Fruit fly (Drosophila melanogaster) whole organism, embryonic: ENCODE data around the gene CG42488.

Experiments used
- Aef1 ChIP-seq: fragments of 200-800 bp; sonication (Bioruptor generic); IDR thresholded peaks from 3 replicates; pipeline ENCODE4 v1.3.6; 2022; ENCODE audit warnings: missing biosample characterization, missing genetic modification characterization
- CG1024 ChIP-seq: fragments of 200-800 bp; sonication (Bioruptor generic); IDR thresholded peaks from 2 replicates; pipeline ENCODE4 v1.3.6; 2022; ENCODE audit warnings: missing biosample characterization, missing genetic modification characterization
- CG10462 ChIP-seq: fragments of 200-800 bp; sonication (Bioruptor generic); optimal IDR thresholded peaks from 2 replicates; lab custom pipeline; 2016; ENCODE audit warnings: missing biosample characterization, missing genetic modification characterization
- CG11085 ChIP-seq: fragments of 200-800 bp; sonication (Bioruptor generic); IDR thresholded peaks from 2 replicates; pipeline ENCODE4 v1.3.6; 2022; ENCODE audit warnings: missing biosample characterization, missing genetic modification characterization
- CG11696 ChIP-seq: fragments of 200-800 bp; sonication (Bioruptor generic); IDR thresholded peaks from 2 replicates; pipeline ENCODE4 v1.3.6; 2022; ENCODE audit warnings: missing biosample characterization, missing genetic modification characterization
- CG12104 ChIP-seq: fragments of 200-800 bp; sonication (Bioruptor generic); optimal IDR thresholded peaks from 3 replicates; lab custom pipeline; 2016; ENCODE audit warnings: missing biosample characterization, missing genetic modification characterization
- CG12155 ChIP-seq: fragments of 200-800 bp; sonication (Bioruptor generic); optimal IDR thresholded peaks from 3 replicates; lab custom pipeline; 2016; ENCODE audit warnings: missing biosample characterization, missing genetic modification characterization
- CG12219 ChIP-seq: fragments of 200-800 bp; sonication (Bioruptor generic); optimal IDR thresholded peaks from 3 replicates; lab custom pipeline; 2018; ENCODE audit warnings: missing biosample characterization, mild to moderate bottlenecking, missing genetic modification characterization
- CG13624 ChIP-seq: fragments of 200-800 bp; sonication (Bioruptor generic); optimal IDR thresholded peaks from 2 replicates; lab custom pipeline; 2016; ENCODE audit warnings: missing biosample characterization, missing genetic modification characterization
- CG14050 ChIP-seq: fragments of 200-800 bp; sonication (Bioruptor generic); IDR thresholded peaks from 3 replicates; pipeline ENCODE4 v1.3.6; 2022; ENCODE audit warnings: missing biosample characterization, missing genetic modification characterization
- CG1832 ChIP-seq: fragments of 200-800 bp; sonication (Bioruptor generic); optimal IDR thresholded peaks from 2 replicates; lab custom pipeline; 2017; ENCODE audit warnings: missing biosample characterization, mild to moderate bottlenecking, missing genetic modification characterization, inconsistent platforms
- CG32532 ChIP-seq: fragments of 200-800 bp; sonication (Bioruptor generic); IDR thresholded peaks from 2 replicates; pipeline ENCODE4 v1.3.6; 2022; ENCODE audit warnings: missing biosample characterization, missing genetic modification characterization
- CG32767 ChIP-seq: fragments of 200-800 bp; sonication (Bioruptor generic); IDR thresholded peaks from 2 replicates; pipeline ENCODE4 v1.3.6; 2022; ENCODE audit warnings: missing biosample characterization, missing genetic modification characterization
- CG3281 ChIP-seq: fragments of 200-800 bp; sonication (Bioruptor generic); optimal IDR thresholded peaks from 3 replicates; lab custom pipeline; 2017; ENCODE audit warnings: missing biosample characterization, mild to moderate bottlenecking, missing genetic modification characterization
- CG3726 ChIP-seq: fragments of 200-800 bp; sonication (Bioruptor generic); IDR thresholded peaks from 3 replicates; pipeline ENCODE4, ENCODE4 v1.3.6; 2022; ENCODE audit warnings: missing biosample characterization, missing genetic modification characterization
- CG4328 ChIP-seq: fragments of 200-800 bp; sonication (Bioruptor generic); optimal IDR thresholded peaks from 3 replicates; lab custom pipeline; 2017; ENCODE audit warnings: missing biosample characterization, missing genetic modification reagents, missing genetic modification characterization
- CG7357 ChIP-seq: fragments of 200-800 bp; sonication (Bioruptor generic); IDR thresholded peaks from 3 replicates; pipeline ENCODE4 v1.3.6; 2022; ENCODE audit warnings: missing biosample characterization, missing genetic modification characterization
- CG7839 ChIP-seq: fragments of 200-800 bp; sonication (Bioruptor generic); optimal IDR thresholded peaks from 3 replicates; lab custom pipeline; 2018; ENCODE audit warnings: missing biosample characterization, mild to moderate bottlenecking, missing genetic modification characterization, moderate library complexity
- CG8924 ChIP-seq: fragments of 200-800 bp; optimal IDR thresholded peaks from 3 replicates; lab custom pipeline; 2019; ENCODE audit warnings: missing biosample characterization, mild to moderate bottlenecking, missing genetic modification characterization, moderate library complexity
- CkIIα-i1 ChIP-seq: fragments of 200-800 bp; sonication (Bioruptor generic); IDR thresholded peaks from 2 replicates; pipeline ENCODE4 v1.3.6; 2022; ENCODE audit warnings: missing biosample characterization, missing genetic modification characterization
- Dek ChIP-seq: fragments of 200-800 bp; sonication (Bioruptor generic); optimal IDR thresholded peaks from 3 replicates; lab custom pipeline; 2019; ENCODE audit warnings: missing biosample characterization, mild to moderate bottlenecking, missing genetic modification characterization, moderate library complexity
- Dp ChIP-seq: fragments of 200-800 bp; sonication (Bioruptor generic); optimal IDR thresholded peaks from 2 replicates; lab custom pipeline; 2018; ENCODE audit warnings: missing biosample characterization, mild to moderate bottlenecking, missing genetic modification characterization, moderate library complexity
- E2f2 ChIP-seq: fragments of 200-800 bp; sonication (Bioruptor generic); IDR thresholded peaks from 2 replicates; pipeline ENCODE4 v1.3.6; 2022; ENCODE audit warnings: missing biosample characterization, missing genetic modification characterization
- ERR ChIP-seq: fragments of 200-800 bp; sonication (Bioruptor generic); optimal IDR thresholded peaks from 2 replicates; lab custom pipeline; 2016; ENCODE audit warnings: missing biosample characterization, missing genetic modification characterization
- Elba2 ChIP-seq: fragments of 200-800 bp; sonication (Bioruptor generic); optimal IDR thresholded peaks from 3 replicates; lab custom pipeline; 2016; ENCODE audit warnings: missing biosample characterization, missing genetic modification characterization
- H15 ChIP-seq: fragments of 200-800 bp; sonication (Bioruptor generic); IDR thresholded peaks from 3 replicates; pipeline ENCODE4 v1.3.6; 2022; ENCODE audit warnings: missing biosample characterization, missing genetic modification characterization
- H2.0 ChIP-seq: fragments of 200-800 bp; sonication (Bioruptor generic); IDR thresholded peaks from 2 replicates; pipeline ENCODE4 v1.3.6; 2022; ENCODE audit warnings: missing biosample characterization, missing genetic modification characterization
- Jarid2 ChIP-seq: fragments of 200-800 bp; sonication (Bioruptor generic); optimal IDR thresholded peaks from 3 replicates; lab custom pipeline; 2017; ENCODE audit warnings: mild to moderate bottlenecking, missing biosample characterization, missing genetic modification reagents, missing genetic modification characterization
- MTF-1 ChIP-seq: fragments of 200-800 bp; sonication (Bioruptor generic); optimal IDR thresholded peaks from 2 replicates; lab custom pipeline; 2018; ENCODE audit warnings: missing biosample characterization, mild to moderate bottlenecking, missing genetic modification characterization, borderline replicate concordance
- Mad ChIP-seq: fragments of 200-800 bp; sonication (Bioruptor generic); optimal IDR thresholded peaks from 2 replicates; lab custom pipeline; 2016; ENCODE audit warnings: missing biosample characterization, missing genetic modification characterization
- Neu2 ChIP-seq: fragments of 200-800 bp; sonication (Bioruptor generic); optimal IDR thresholded peaks from 3 replicates; lab custom pipeline; 2016; ENCODE audit warnings: missing biosample characterization, missing genetic modification characterization, borderline replicate concordance
- Nf-YC ChIP-seq: fragments of 200-800 bp; optimal IDR thresholded peaks from 3 replicates; lab custom pipeline; 2019; ENCODE audit warnings: missing biosample characterization, mild to moderate bottlenecking, missing genetic modification characterization, moderate library complexity
- Poxn ChIP-seq: fragments of 200-800 bp; sonication (Bioruptor generic); IDR thresholded peaks from 2 replicates; pipeline ENCODE4 v1.3.6; 2022; ENCODE audit warnings: missing biosample characterization, missing genetic modification characterization
- Ptx1 ChIP-seq: fragments of 200-800 bp; sonication (Bioruptor generic); IDR thresholded peaks from 2 replicates; pipeline ENCODE4 v1.3.6; 2022; ENCODE audit warnings: missing biosample characterization, missing genetic modification characterization
- Rx ChIP-seq: fragments of 200-800 bp; sonication (Bioruptor generic); IDR thresholded peaks from 2 replicates; pipeline ENCODE4 v1.3.6; 2022; ENCODE audit warnings: missing biosample characterization, missing genetic modification characterization
- Side ChIP-seq: fragments of 200-800 bp; sonication (Bioruptor generic); optimal IDR thresholded peaks from 2 replicates; lab custom pipeline; 2016; ENCODE audit warnings: missing biosample characterization, missing genetic modification characterization
- Sin3A ChIP-seq: fragments of >200 bp; optimal IDR thresholded peaks from 2 replicates; lab custom pipeline; 2018
- Ssrp ChIP-seq: fragments of 200-800 bp; sonication (Bioruptor generic); optimal IDR thresholded peaks from 2 replicates; lab custom pipeline; 2018; ENCODE audit warnings: missing biosample characterization, mild to moderate bottlenecking, missing genetic modification characterization, moderate library complexity
- Trl ChIP-seq, 3 experiments: fragments of >200 bp in 2 of 3; fragments of 200-800 bp in 1 of 3; sonication (Bioruptor generic) in 1 of 3; optimal IDR thresholded peaks; 2 replicates in 1 of 3; 3 replicates in 2 of 3; lab custom pipeline; 2016 to 2017; ENCODE audit warnings: missing biosample characterization in 1 of 3, missing genetic modification characterization in 1 of 3
- YL-1 ChIP-seq: fragments of 200-800 bp; sonication (Bioruptor generic); optimal IDR thresholded peaks from 3 replicates; lab custom pipeline; 2017; ENCODE audit warnings: missing biosample characterization, mild to moderate bottlenecking, missing genetic modification characterization
- aop ChIP-seq: fragments of 200-800 bp; sonication (Bioruptor generic); IDR thresholded peaks from 2 replicates; pipeline ENCODE4 v1.3.6; 2022; ENCODE audit warnings: missing biosample characterization, missing genetic modification characterization
- ap ChIP-seq: fragments of 200-800 bp; sonication (Bioruptor generic); IDR thresholded peaks from 2 replicates; pipeline ENCODE4 v1.3.6; 2022; ENCODE audit warnings: missing biosample characterization, missing genetic modification characterization
- ara ChIP-seq: fragments of 200-800 bp; sonication (Bioruptor generic); IDR thresholded peaks from 2 replicates; pipeline ENCODE4 v1.3.6; 2022; ENCODE audit warnings: missing biosample characterization, missing genetic modification characterization
- cas ChIP-seq: fragments of 200-800 bp; sonication (Bioruptor generic); IDR thresholded peaks from 2 replicates; pipeline ENCODE4 v1.3.6; 2022; ENCODE audit warnings: missing biosample characterization, missing genetic modification characterization
- chif ChIP-seq, 2 experiments: fragments of 200-800 bp; sonication (Bioruptor generic); optimal IDR thresholded peaks; 3 replicates each; lab custom pipeline; 2016; ENCODE audit warnings: missing biosample characterization in 2 of 2, missing genetic modification characterization in 2 of 2
- chn ChIP-seq: fragments of 200-800 bp; sonication (Bioruptor generic); optimal IDR thresholded peaks from 2 replicates; lab custom pipeline; 2016; ENCODE audit warnings: missing biosample characterization, missing genetic modification characterization
- danr ChIP-seq: fragments of 200-800 bp; sonication (Bioruptor generic); IDR thresholded peaks from 2 replicates; pipeline ENCODE4 v1.3.6; 2022; ENCODE audit warnings: missing biosample characterization, missing genetic modification characterization
- jing ChIP-seq: fragments of 200-800 bp; sonication (Bioruptor generic); optimal IDR thresholded peaks from 2 replicates; lab custom pipeline; 2018; ENCODE audit warnings: missing biosample characterization, mild to moderate bottlenecking, missing genetic modification characterization
- klu ChIP-seq: fragments of 200-800 bp; sonication (Bioruptor generic); IDR thresholded peaks from 2 replicates; pipeline ENCODE4 v1.3.6; 2022; ENCODE audit warnings: missing biosample characterization, missing genetic modification characterization
- sob ChIP-seq: fragments of 200-800 bp; sonication (Bioruptor generic); IDR thresholded peaks from 2 replicates; pipeline ENCODE4 v1.3.6; 2022; ENCODE audit warnings: missing biosample characterization, missing genetic modification characterization
- tio ChIP-seq: fragments of 200-800 bp; sonication (Bioruptor generic); optimal IDR thresholded peaks from 2 replicates; lab custom pipeline; 2017; ENCODE audit warnings: missing biosample characterization, missing genetic modification characterization, inconsistent platforms

The CG42488 gene

dm6 chr3R:25531905-25532387, 49.0 kb downstream of the CG42488 start (continued):
- no peak for TF ChIP-seq Jarid2
- TF ChIP-seq CG10462: no peak
- TF ChIP-seq Neu2: no peak
- TF ChIP-seq Elba2 (GFP tag; lab: Kevin White, UChicago): no peak
- peak; percentile 58; the same call in 1 of the 3 replicates for TF ChIP-seq CG3726 (GFP tag; lab: Robert Waterston, UW)
- TF ChIP-seq YL-1: no peak
- no peak for TF ChIP-seq CkIIα-i1
- TF ChIP-seq Ssrp (tag; lab: Kevin White, UChicago): peak; percentile 13
- TF ChIP-seq klu (GFP tag; lab: Robert Waterston, UW): peak; percentile 59
- TF ChIP-seq CG7357: no peak
- 0 out of 3 replicates have a peak, but pooled peaks have one; percentile 30 for TF ChIP-seq H15 (GFP tag; lab: Robert Waterston, UW)
- peak; percentile 47; the same call in 1 of the 2 replicates for TF ChIP-seq Rx (GFP tag; lab: Robert Waterston, UW)
- no peak for TF ChIP-seq tio
- TF ChIP-seq Sin3A: no peak
- TF ChIP-seq Side (GFP tag; lab: Kevin White, UChicago): no peak
- TF ChIP-seq Aef1 (GFP tag; lab: Robert Waterston, UW): peak; percentile 48; the same call in 2 of the 3 replicates
- TF ChIP-seq cas (GFP tag; lab: Robert Waterston, UW): no peak
- no peak for TF ChIP-seq CG4328
- no peak for TF ChIP-seq Dp (GFP tag; lab: Kevin White, UChicago)
- TF ChIP-seq Nf-YC: no peak
- no peak for TF ChIP-seq CG3281 (GFP tag; lab: Kevin White, UChicago)
- TF ChIP-seq Ptx1 (GFP tag; lab: Robert Waterston, UW): peak; percentile 69
- peak in 1 of 2 experiments; percentile 2 for TF ChIP-seq chif (GFP tag; optimal IDR thresholded peaks at IDR 0.05; lab: Kevin White, UChicago)
- TF ChIP-seq Mad (GFP tag; lab: Kevin White, UChicago): no peak
- no peak for TF ChIP-seq ERR (GFP tag; lab: Kevin White, UChicago)
- no peak for TF ChIP-seq aop (GFP tag; lab: Robert Waterston, UW)
- 0 out of 2 replicates have a peak, but pooled peaks have one; percentile 29 for TF ChIP-seq CG11085 (GFP tag; lab: Robert Waterston, UW)
- TF ChIP-seq Poxn (GFP tag; lab: Robert Waterston, UW): no peak
- TF ChIP-seq MTF-1 (GFP tag; lab: Kevin White, UChicago): no peak
- no peak for TF ChIP-seq chn (GFP tag; lab: Kevin White, UChicago)
- peak; percentile 62 for TF ChIP-seq CG32532 (GFP tag; lab: Robert Waterston, UW)
- TF ChIP-seq CG32767 (GFP tag; lab: Robert Waterston, UW): no peak
- TF ChIP-seq CG8924 (tag; lab: Kevin White, UChicago): no peak
- TF ChIP-seq ap (GFP tag; lab: Robert Waterston, UW): no peak
- TF ChIP-seq CG12219 (GFP tag; lab: Kevin White, UChicago): no peak
- peak; percentile 55 for TF ChIP-seq CG7839 (tag; lab: Kevin White, UChicago)
- no peak for TF ChIP-seq CG1832 (GFP tag; lab: Kevin White, UChicago)
- peak; percentile 34; the same call in 1 of the 3 replicates for TF ChIP-seq CG14050 (GFP tag; lab: Robert Waterston, UW)
- TF ChIP-seq CG13624 (GFP tag; lab: Kevin White, UChicago): no peak
- no peak for TF ChIP-seq ara
- TF ChIP-seq E2f2 (GFP tag; lab: Robert Waterston, UW): peak; percentile 6; the same call in 1 of the 2 replicates
- TF ChIP-seq danr (GFP tag; lab: Robert Waterston, UW): 0 out of 2 replicates have a peak, but pooled peaks have one; percentile 7
- TF ChIP-seq CG11696 (GFP tag; lab: Robert Waterston, UW): peak; percentile 45; the same call in 1 of the 2 replicates
- no peak for TF ChIP-seq jing (GFP tag; lab: Kevin White, UChicago)
- TF ChIP-seq H2.0 (GFP tag; lab: Robert Waterston, UW): 0 out of 2 replicates have a peak, but pooled peaks have one; percentile 27
- TF ChIP-seq CG1024 (GFP tag; lab: Robert Waterston, UW): peak; percentile 52; the same call in 1 of the 2 replicates
- TF ChIP-seq CG12104 (GFP tag; lab: Kevin White, UChicago): no peak
- 0 out of 2 replicates have a peak, but pooled peaks have one; percentile 37 for TF ChIP-seq sob (GFP tag; lab: Robert Waterston, UW)
- no peak for TF ChIP-seq CG12155
- TF ChIP-seq Trl (optimal IDR thresholded peaks at IDR 0.05; lab: Kevin White, UChicago): no peak
- peak; percentile 22 for TF ChIP-seq Trl (GFP tag; optimal IDR thresholded peaks at IDR 0.05; lab: Kevin White, UChicago)
- TF ChIP-seq Dek: no peak
